Worm (Caenorhabditis elegans) whole organism, L4 larva: Measurements from ENCODE around the gene ubxn-5.
A peak's percentile ranks its signal among the peaks of the same experiment; 100 is the strongest.

ENCODE experiments used
- R02D3.7 ChIP-seq: fragments of 150-350 bp; sonication (generic microtip); optimal IDR thresholded peaks from 3 replicates; lab custom pipeline; 2014; ENCODE audit warnings: missing biosample characterization, missing genetic modification characterization
- T20F7.1 ChIP-seq: fragments of 200-800 bp; sonication (Bioruptor generic); optimal IDR thresholded peaks from 2 replicates; lab custom pipeline; 2018; ENCODE audit warnings: mild to moderate bottlenecking, missing genetic modification characterization, missing compliant biosample characterization
- Y105C5A.15 ChIP-seq: fragments of 200-800 bp; sonication (Bioruptor generic); IDR thresholded peaks from 2 replicates; pipeline ENCODE4 v1.3.6; 2022; ENCODE audit warnings: missing genetic modification characterization, missing compliant biosample characterization
- Y48G9A.11 ChIP-seq: fragments of 200-800 bp; sonication (Bioruptor generic); IDR thresholded peaks from 2 replicates; pipeline ENCODE4 v1.3.6; 2022; ENCODE audit warnings: missing genetic modification reagents, missing genetic modification characterization, missing compliant biosample characterization
- aha-1 ChIP-seq: fragments of 150-350 bp; peaks from one replicate; lab custom pipeline; 2014; ENCODE audit warnings: missing biosample characterization, missing genetic modification characterization
- aly-2 ChIP-seq: sonication (generic microtip); optimal IDR thresholded peaks from 2 replicates; lab custom pipeline; 2018; ENCODE audit warnings: missing biosample characterization, missing genetic modification characterization
- ceh-44 ChIP-seq: fragments of 200-800 bp; sonication (Bioruptor generic); IDR thresholded peaks from 2 replicates; pipeline ENCODE4 v1.3.6; 2022; ENCODE audit warnings: missing genetic modification reagents, missing genetic modification characterization, missing compliant biosample characterization
- ces-1 ChIP-seq: fragments of 150-350 bp; sonication (generic microtip); optimal IDR thresholded peaks from 4 replicates; lab custom pipeline; 2014; ENCODE audit warnings: missing biosample characterization, missing genetic modification reagents, missing genetic modification characterization
- ctbp-1 ChIP-seq: fragments of 200-800 bp; sonication (Bioruptor generic); IDR thresholded peaks from 2 replicates; pipeline ENCODE4 v1.3.6; 2022; ENCODE audit warnings: missing genetic modification reagents, missing genetic modification characterization, missing compliant biosample characterization
- daf-19 ChIP-seq: fragments of 200-800 bp; sonication (Bioruptor generic); conservative IDR thresholded peaks from 2 replicates; pipeline ENCODE4 v1.3.6; 2022; ENCODE audit warnings: missing genetic modification characterization, missing compliant biosample characterization
- daf-8 ChIP-seq: fragments of 200-800 bp; sonication (Bioruptor generic); IDR thresholded peaks from 2 replicates; pipeline ENCODE4 v1.3.6; 2022; ENCODE audit warnings: missing genetic modification characterization, missing compliant biosample characterization
- dpl-1 ChIP-seq: fragments of 150-350 bp; optimal IDR thresholded peaks from 2 replicates; lab custom pipeline; 2014; ENCODE audit warnings: missing biosample characterization, missing genetic modification reagents, missing genetic modification characterization
- dve-1 ChIP-seq: sonication (generic microtip); optimal IDR thresholded peaks from 2 replicates; lab custom pipeline; 2017; ENCODE audit warnings: antibody characterized with exemption, mild to moderate bottlenecking, missing genetic modification characterization, missing compliant biosample characterization; ENCODE audit not compliant: insufficient read depth
- egl-43 ChIP-seq: fragments of 200-800 bp; sonication (Bioruptor generic); IDR thresholded peaks from 2 replicates; pipeline ENCODE4 v1.3.6; 2022; ENCODE audit warnings: missing genetic modification reagents, missing genetic modification characterization, missing compliant biosample characterization
- fkh-10 ChIP-seq: fragments of 150-350 bp; optimal IDR thresholded peaks from 2 replicates; lab custom pipeline; 2014; ENCODE audit warnings: missing biosample characterization, missing genetic modification reagents, missing genetic modification characterization
- hif-1 ChIP-seq, 2 experiments: sonication (generic microtip); optimal IDR thresholded peaks; 2 replicates each; lab custom pipeline; 2016 to 2017; ENCODE audit warnings: missing compliant biosample characterization in 2 of 2, missing genetic modification characterization in 2 of 2, missing genetic modification reagents in 2 of 2, missing genotype in 2 of 2, mild to moderate bottlenecking in 1 of 2
- hlh-11 ChIP-seq: fragments of 200-800 bp; sonication (Bioruptor generic); optimal IDR thresholded peaks from 2 replicates; lab custom pipeline; 2018; ENCODE audit warnings: mild to moderate bottlenecking, missing genetic modification characterization, missing compliant biosample characterization
- lim-7 ChIP-seq: fragments of 200-800 bp; sonication (Bioruptor generic); IDR thresholded peaks from 2 replicates; pipeline ENCODE4 v1.3.6; 2022; ENCODE audit warnings: missing genetic modification characterization, missing compliant biosample characterization
- lin-13 ChIP-seq: fragments of 150-350 bp; optimal IDR thresholded peaks from 2 replicates; lab custom pipeline; 2014; ENCODE audit warnings: missing biosample characterization, missing genetic modification reagents, missing genetic modification characterization
- lin-29 ChIP-seq: fragments of 200-800 bp; sonication (Bioruptor generic); IDR thresholded peaks from 2 replicates; pipeline ENCODE4 v1.3.6; 2022; ENCODE audit warnings: missing genetic modification reagents, missing genetic modification characterization, missing compliant biosample characterization
- lin-38 ChIP-seq: fragments of 200-800 bp; sonication (Bioruptor generic); IDR thresholded peaks from 2 replicates; pipeline ENCODE4 v1.3.6; 2022; ENCODE audit warnings: missing genetic modification reagents, missing genetic modification characterization, missing compliant biosample characterization
- lin-39 ChIP-seq: fragments of 150-350 bp; optimal IDR thresholded peaks from 2 replicates; lab custom pipeline; 2014; ENCODE audit warnings: missing biosample characterization, missing genetic modification reagents, missing genetic modification characterization
- lsy-2 ChIP-seq, 2 experiments: fragments of 150-350 bp in 1 of 2; sonication (generic microtip) in 1 of 2; optimal IDR thresholded peaks; 2 replicates each; lab custom pipeline; 2014 to 2017; ENCODE audit warnings: missing biosample characterization in 2 of 2, missing genetic modification characterization in 2 of 2
- madf-5 ChIP-seq, 2 experiments: fragments of 200-800 bp; sonication (Bioruptor generic); IDR thresholded peaks; 2 replicates each; pipeline ENCODE4 v1.3.6; 2022; ENCODE audit warnings: missing compliant biosample characterization in 2 of 2, missing genetic modification characterization in 2 of 2
- mep-1 ChIP-seq: fragments of 150-350 bp; sonication (generic microtip); optimal IDR thresholded peaks from 3 replicates; lab custom pipeline; 2014; ENCODE audit warnings: missing biosample characterization, missing genetic modification characterization
- mxl-2 ChIP-seq: fragments of 200-800 bp; sonication (Bioruptor generic); conservative IDR thresholded peaks from 2 replicates; pipeline ENCODE4 v1.3.6; 2022; ENCODE audit warnings: missing genetic modification reagents, missing genetic modification characterization, missing compliant biosample characterization
- nhr-10 ChIP-seq: fragments of 150-350 bp; optimal IDR thresholded peaks from 2 replicates; lab custom pipeline; 2014; ENCODE audit warnings: missing biosample characterization, missing genetic modification characterization
- nhr-11 ChIP-seq: fragments of 150-350 bp; optimal IDR thresholded peaks from 2 replicates; lab custom pipeline; 2014; ENCODE audit warnings: missing biosample characterization, missing genetic modification characterization
- nhr-28 ChIP-seq: fragments of 150-350 bp; optimal IDR thresholded peaks from 2 replicates; lab custom pipeline; 2014; ENCODE audit warnings: missing biosample characterization, missing genetic modification characterization
- nhr-6 ChIP-seq: fragments of 150-350 bp; optimal IDR thresholded peaks from 2 replicates; lab custom pipeline; 2014; ENCODE audit warnings: missing biosample characterization, missing genetic modification characterization
- nhr-77 ChIP-seq: fragments of 150-350 bp; optimal IDR thresholded peaks from 2 replicates; lab custom pipeline; 2014; ENCODE audit warnings: missing biosample characterization, missing genetic modification characterization
- pha-4 ChIP-seq, 2 experiments: fragments of 150-350 bp in 1 of 2; fragments of 200-800 bp in 1 of 2; sonication (Bioruptor generic) in 1 of 2; IDR thresholded peaks in 1 of 2; optimal IDR thresholded peaks in 1 of 2; 2 replicates each; pipeline versions ENCODE4 v1.3.6 to Lab custom; 2014 to 2022; ENCODE audit warnings: missing genetic modification characterization in 2 of 2, missing genetic modification reagents in 2 of 2, missing biosample characterization in 1 of 2, missing compliant biosample characterization in 1 of 2
- php-3 ChIP-seq: fragments of 200-800 bp; sonication (Bioruptor generic); IDR thresholded peaks from 2 replicates; pipeline ENCODE4 v1.3.6; 2022; ENCODE audit warnings: missing genetic modification reagents, missing genetic modification characterization, missing compliant biosample characterization
- set-16 ChIP-seq: fragments of 200-800 bp; sonication (Bioruptor generic); IDR thresholded peaks from 2 replicates; pipeline ENCODE4 v1.3.6; 2022; ENCODE audit warnings: missing genetic modification reagents, missing genetic modification characterization, missing compliant biosample characterization
- skn-1 ChIP-seq: fragments of 150-350 bp; optimal IDR thresholded peaks from 2 replicates; lab custom pipeline; 2014; ENCODE audit warnings: missing biosample characterization, missing genetic modification characterization
- snpc-1.2 ChIP-seq: fragments of 200-800 bp; sonication (Bioruptor generic); IDR thresholded peaks from 2 replicates; pipeline ENCODE4 v1.3.6; 2022; ENCODE audit warnings: missing genetic modification reagents, missing genetic modification characterization, missing compliant biosample characterization
- snpc-4 ChIP-seq: fragments of 150-350 bp; optimal IDR thresholded peaks from 2 replicates; lab custom pipeline; 2014; ENCODE audit warnings: missing biosample characterization, missing genetic modification characterization
- unc-130 ChIP-seq: sonication (generic microtip); optimal IDR thresholded peaks from 2 replicates; lab custom pipeline; 2016; ENCODE audit warnings: missing genetic modification reagents, missing genetic modification characterization, missing compliant biosample characterization
- vab-7 ChIP-seq: fragments of 200-800 bp; sonication (Bioruptor generic); IDR thresholded peaks from 2 replicates; pipeline ENCODE4 v1.3.6; 2022; ENCODE audit warnings: missing genetic modification reagents, missing genetic modification characterization, missing compliant biosample characterization
- zfp-2 ChIP-seq: sonication (generic microtip); optimal IDR thresholded peaks from 2 replicates; lab custom pipeline; 2016; ENCODE audit warnings: mild to moderate bottlenecking, missing genetic modification characterization, missing compliant biosample characterization

ubxn-5 gene

DNA sequence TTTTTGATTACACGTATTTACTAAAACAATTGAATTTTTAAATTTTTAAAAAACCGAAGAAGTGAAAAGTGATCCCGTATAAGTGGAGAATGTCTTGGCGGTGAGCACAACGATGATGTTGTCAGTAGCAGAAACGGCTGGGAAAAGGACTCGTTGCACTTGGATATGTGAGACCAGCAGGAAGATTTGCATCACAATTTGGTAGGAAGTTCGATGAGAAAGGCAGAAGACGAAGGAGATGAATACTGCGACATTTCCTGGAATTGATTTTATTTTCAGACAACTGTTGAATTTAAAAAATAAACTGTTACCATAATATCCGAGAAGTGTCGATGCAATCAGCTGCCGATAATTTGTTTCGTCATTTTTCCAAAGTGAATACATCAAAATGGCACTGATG lies 34.4 kb downstream of the ubxn-5 start, which contains the start of gene R05H5.4:
R05H5.4 (minus strand) TSS at position 101 of the 400 bp plus-strand sequence.
- TF ChIP-seq snpc-1.2 (GFP tag; lab: Robert Waterston, UW) (no peak), aly-2 (tag; lab: Kevin White, UChicago) (no peak), lin-39 (tag; lab: Kevin White, UChicago) (no peak), pha-4 (GFP tag; IDR thresholded peaks at IDR 0.05; lab: Robert Waterston, UW) (no peak), pha-4 (tag; optimal IDR thresholded peaks at IDR 0.05; lab: Kevin White, UChicago) (no peak), lin-13 (no peak), Y105C5A.15 (no peak), mxl-2 (GFP tag; lab: Robert Waterston, UW) (no peak)

DNA sequence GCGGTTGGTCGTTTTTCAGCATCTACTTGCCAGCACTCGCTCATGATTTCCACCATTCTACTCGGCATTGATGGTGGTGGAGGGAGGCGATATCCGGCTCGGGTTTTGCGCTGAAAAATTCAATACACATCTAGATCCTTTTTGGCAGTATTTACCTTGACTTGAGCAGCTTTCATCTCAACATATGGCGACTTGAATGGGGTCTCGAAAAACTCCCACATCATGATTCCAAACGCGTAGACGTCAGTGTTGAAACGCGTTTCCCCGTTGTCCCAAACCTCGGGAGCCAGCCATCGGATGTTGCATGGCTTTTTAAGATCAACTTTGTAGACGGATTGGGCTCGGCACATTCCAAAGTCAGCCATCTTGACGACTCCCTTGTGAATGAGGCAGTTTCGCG lies 35.8 kb downstream of the ubxn-5 start:
- TF ChIP-seq set-16 (no peak), aha-1 (tag; lab: Kevin White, UChicago) (peak; percentile 91), madf-5 (GFP tag; IDR thresholded peaks at IDR 0.05; lab: Robert Waterston, UW) (no peak)

DNA sequence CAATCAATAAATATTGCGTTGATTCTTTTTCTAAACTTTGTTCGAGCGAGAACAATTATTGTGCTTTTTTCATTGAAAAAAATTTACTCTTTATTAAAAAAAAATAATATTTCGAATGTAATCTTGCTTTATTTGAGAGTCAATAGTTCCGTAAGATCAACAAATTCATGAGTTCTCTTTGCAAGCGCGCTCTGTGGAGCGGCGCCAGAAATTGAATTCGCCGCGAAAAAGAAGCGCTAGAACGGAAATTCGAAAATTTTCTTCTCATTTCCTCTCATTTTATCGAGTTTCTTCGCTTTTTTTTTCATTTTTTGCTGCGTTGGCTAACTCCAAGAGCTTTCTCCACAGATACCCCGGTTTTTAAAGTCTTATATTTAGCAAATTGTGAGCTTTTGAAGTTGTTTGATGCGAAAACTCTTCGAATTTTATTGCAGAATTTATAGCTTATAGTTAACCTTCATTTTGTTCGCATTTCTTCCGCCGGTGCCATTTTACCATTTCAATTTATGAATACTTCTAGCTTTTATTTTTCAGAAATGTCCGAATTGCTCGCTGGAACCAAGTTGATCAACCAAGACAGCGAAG lies 37.1 kb downstream of the ubxn-5 start, which contains the start of gene R05H5.3:
R05H5.3 (plus strand) TSS at position 535 of the 585 bp plus-strand sequence.
- TF ChIP-seq Y48G9A.11 (GFP tag; lab: Robert Waterston, UW): peak; percentile 57; the same call in 1 of the 2 replicates
- TF ChIP-seq hlh-11 (tag; lab: Kevin White, UChicago): no peak
- TF ChIP-seq fkh-10: peak; percentile 71
- peak; percentile 77 for TF ChIP-seq nhr-6 (tag; lab: Kevin White, UChicago)
- no peak for TF ChIP-seq daf-8 (GFP tag; lab: Robert Waterston, UW)
- no peak for TF ChIP-seq nhr-10 (tag; lab: Kevin White, UChicago)
- peak; percentile 70 for TF ChIP-seq ces-1 (GFP tag; lab: Kevin White, UChicago)
- TF ChIP-seq lin-13: peak; percentile 73
- peak; percentile 80 for TF ChIP-seq nhr-11 (tag; lab: Kevin White, UChicago)
- no peak for TF ChIP-seq ctbp-1
- peak; percentile 83 for TF ChIP-seq dpl-1
- peak; percentile 63 for TF ChIP-seq nhr-77 (tag; lab: Kevin White, UChicago)
- no peak for TF ChIP-seq daf-19 (GFP tag; lab: Robert Waterston, UW)
- TF ChIP-seq lin-38 (GFP tag; lab: Robert Waterston, UW): peak; percentile 93
- no peak for TF ChIP-seq egl-43 (GFP tag; lab: Robert Waterston, UW)
- peak in 1 of 2 experiments; percentile 70 for TF ChIP-seq hif-1 (tag; optimal IDR thresholded peaks at IDR 0.05; lab: Kevin White, UChicago)
- peak; percentile 11 for TF ChIP-seq T20F7.1 (GFP tag; lab: Kevin White, UChicago)
- peak; percentile 74 for TF ChIP-seq aha-1 (tag; lab: Kevin White, UChicago)
- TF ChIP-seq R02D3.7 (tag; lab: Kevin White, UChicago): no peak
- TF ChIP-seq unc-130 (GFP tag; lab: Kevin White, UChicago): peak; percentile 94
- peak; percentile 71 for TF ChIP-seq nhr-28
- TF ChIP-seq ceh-44 (GFP tag; lab: Robert Waterston, UW): peak; percentile 71; the same call in 1 of the 2 replicates
- TF ChIP-seq php-3 (GFP tag; lab: Robert Waterston, UW): no peak

DNA sequence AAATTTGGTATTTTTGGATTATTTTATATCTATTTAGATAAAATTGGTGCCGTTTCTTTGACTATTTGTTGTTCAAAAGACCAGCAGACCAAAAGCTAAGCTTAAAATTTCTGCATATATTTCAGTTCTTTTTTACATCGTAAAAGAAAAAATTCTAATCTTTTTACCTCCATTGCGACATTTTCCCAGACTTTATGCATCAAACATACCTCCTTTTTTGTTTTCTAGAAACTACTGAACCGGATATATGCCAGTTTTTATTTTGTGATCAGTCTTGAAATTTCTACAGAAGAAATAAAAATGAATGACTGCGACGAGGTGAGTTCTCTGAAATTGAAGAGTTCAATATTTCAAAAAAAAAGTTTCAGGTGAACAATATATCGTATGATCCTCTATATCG lies 39.7 kb downstream of the ubxn-5 start, which contains the start of gene srb-6:
srb-6 (plus strand) TSS at position 301 of the 400 bp plus-strand sequence.
- TF ChIP-seq pha-4 (GFP tag; IDR thresholded peaks at IDR 0.05; lab: Robert Waterston, UW): no peak
- no peak for TF ChIP-seq pha-4 (tag; optimal IDR thresholded peaks at IDR 0.05; lab: Kevin White, UChicago)
- TF ChIP-seq set-16: no peak

DNA sequence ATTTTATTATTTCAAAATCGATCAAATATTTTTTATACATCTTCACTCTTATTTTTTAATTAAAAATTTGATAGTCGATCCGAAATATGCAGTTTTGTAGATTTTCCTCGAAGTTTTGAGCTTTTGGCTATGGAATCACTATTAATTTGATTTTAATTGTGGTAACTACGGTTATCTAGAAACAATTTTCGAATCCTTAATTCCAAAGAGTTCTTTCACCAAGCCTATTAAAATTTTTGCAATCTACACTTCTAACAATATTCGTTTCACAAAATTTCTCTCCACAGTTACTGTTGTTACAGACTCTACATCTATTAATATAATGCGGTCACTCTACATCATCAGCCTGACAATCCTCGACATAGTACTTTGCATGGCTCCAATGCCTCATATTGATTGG lies 42.1 kb downstream of the ubxn-5 start, which contains the start of gene R05H5.7:
R05H5.7 (plus strand) TSS at position 301 of the 400 bp plus-strand sequence.
- TF ChIP-seq pha-4 (GFP tag; IDR thresholded peaks at IDR 0.05; lab: Robert Waterston, UW) (no peak), pha-4 (tag; optimal IDR thresholded peaks at IDR 0.05; lab: Kevin White, UChicago) (no peak), lin-29 (no peak), vab-7 (GFP tag; lab: Robert Waterston, UW) (no peak), zfp-2 (tag; lab: Kevin White, UChicago) (no peak), lim-7 (GFP tag; lab: Robert Waterston, UW) (no peak), nhr-11 (tag; lab: Kevin White, UChicago) (no peak), skn-1 (tag; lab: Kevin White, UChicago) (no peak), mep-1 (tag; lab: Kevin White, UChicago) (no peak), dve-1 (no peak), snpc-4 (tag; lab: Kevin White, UChicago) (no peak), nhr-77 (tag; lab: Kevin White, UChicago) (no peak), lsy-2 (tag; optimal IDR thresholded peaks at IDR 0.05; lab: Kevin White, UChicago) (no peak)
